Worm (Caenorhabditis elegans) whole organism, young adult: ENCODE data around the gene egl-18.

Experiments
- B0035.1 ChIP-seq: sonication (generic microtip); optimal IDR thresholded peaks from 2 replicates; lab custom pipeline; 2016; ENCODE audit warnings: missing genetic modification characterization, mild to moderate bottlenecking, missing compliant biosample characterization, missing genotype, missing genetic modification reagents
- B0261.1 ChIP-seq: sonication (generic microtip); optimal IDR thresholded peaks from 2 replicates; lab custom pipeline; 2016; ENCODE audit warnings: mild to moderate bottlenecking, missing genetic modification characterization, moderate library complexity, missing compliant biosample characterization
- F10E7.11 ChIP-seq: sonication (generic microtip); optimal IDR thresholded peaks from 2 replicates; lab custom pipeline; 2017; ENCODE audit warnings: mild to moderate bottlenecking, missing genetic modification characterization, moderate library complexity, missing compliant biosample characterization
- F23B12.7 ChIP-seq: sonication (generic microtip); optimal IDR thresholded peaks from 2 replicates; lab custom pipeline; 2017; ENCODE audit warnings: missing genetic modification characterization, mild to moderate bottlenecking, missing compliant biosample characterization, antibody characterized with exemption, moderate library complexity; ENCODE audit not compliant: insufficient read depth
- F39B2.1 ChIP-seq: fragments of 200-800 bp; sonication (Bioruptor generic); IDR thresholded peaks from 2 replicates; pipeline ENCODE4 v1.3.6; 2022; ENCODE audit warnings: missing genetic modification reagents, missing genetic modification characterization, missing compliant biosample characterization
- F49E8.2 ChIP-seq: sonication (generic microtip); optimal IDR thresholded peaks from 3 replicates; lab custom pipeline; 2017; ENCODE audit warnings: missing genetic modification characterization, mild to moderate bottlenecking, missing compliant biosample characterization, antibody characterized with exemption, moderate library complexity; ENCODE audit not compliant: insufficient read depth
- F57A8.1 ChIP-seq: fragments of 200-800 bp; sonication (Bioruptor generic); optimal IDR thresholded peaks from 2 replicates; lab custom pipeline; 2018; ENCODE audit warnings: mild to moderate bottlenecking, missing genetic modification characterization, moderate library complexity, missing compliant biosample characterization
- K11D2.4 ChIP-seq: fragments of 200-800 bp; sonication (Bioruptor generic); IDR thresholded peaks from 2 replicates; pipeline ENCODE4 v1.3.6; 2022; ENCODE audit warnings: missing genetic modification reagents, missing genetic modification characterization, missing compliant biosample characterization
- T26A5.8 ChIP-seq: sonication (generic microtip); optimal IDR thresholded peaks from 2 replicates; lab custom pipeline; 2016; ENCODE audit warnings: missing genetic modification characterization, missing compliant biosample characterization
- akir-1 ChIP-seq: fragments of 200-800 bp; sonication (Bioruptor generic); optimal IDR thresholded peaks from 2 replicates; lab custom pipeline; 2018; ENCODE audit warnings: mild to moderate bottlenecking, missing genetic modification characterization, moderate library complexity, missing compliant biosample characterization
- atf-7 ChIP-seq: sonication (generic microtip); optimal IDR thresholded peaks from 2 replicates; lab custom pipeline; 2017; ENCODE audit warnings: mild to moderate bottlenecking, missing genetic modification characterization, missing compliant biosample characterization
- attf-3 ChIP-seq: fragments of 200-800 bp; sonication (Bioruptor generic); conservative IDR thresholded peaks from 2 replicates; pipeline ENCODE4 v1.3.6; 2022; ENCODE audit warnings: missing genetic modification reagents, missing genetic modification characterization, missing compliant biosample characterization
- bed-1 ChIP-seq: fragments of 200-800 bp; sonication (Bioruptor generic); IDR thresholded peaks from 2 replicates; pipeline ENCODE4 v1.3.6; 2022; ENCODE audit warnings: missing genetic modification reagents, missing genetic modification characterization, missing compliant biosample characterization
- bed-2 ChIP-seq: fragments of 200-800 bp; sonication (Bioruptor generic); IDR thresholded peaks from 2 replicates; pipeline ENCODE4 v1.3.6; 2022; ENCODE audit warnings: missing genetic modification reagents, missing genetic modification characterization, missing compliant biosample characterization
- cebp-2 ChIP-seq: fragments of 200-800 bp; sonication (Bioruptor generic); IDR thresholded peaks from 2 replicates; pipeline ENCODE4 v1.3.6; 2022; ENCODE audit warnings: missing genetic modification characterization, missing compliant biosample characterization
- ceh-100 ChIP-seq: fragments of 200-800 bp; sonication (Bioruptor generic); IDR thresholded peaks from 2 replicates; pipeline ENCODE4 v1.3.6; 2022; ENCODE audit warnings: missing genetic modification reagents, missing genetic modification characterization, missing compliant biosample characterization
- ceh-40 ChIP-seq: fragments of 200-800 bp; sonication (Bioruptor generic); IDR thresholded peaks from 2 replicates; pipeline ENCODE4 v1.3.6; 2022; ENCODE audit warnings: missing genetic modification characterization, missing compliant biosample characterization
- ceh-58 ChIP-seq: fragments of 200-800 bp; sonication (Bioruptor generic); IDR thresholded peaks from 2 replicates; pipeline ENCODE4 v1.3.6; 2022; ENCODE audit warnings: missing genetic modification characterization, missing compliant biosample characterization
- ceh-79 ChIP-seq: sonication (generic microtip); optimal IDR thresholded peaks from 2 replicates; lab custom pipeline; 2017; ENCODE audit warnings: mild to moderate bottlenecking, missing genetic modification characterization, missing compliant biosample characterization
- ceh-91 ChIP-seq: fragments of 200-800 bp; sonication (Bioruptor generic); IDR thresholded peaks from 2 replicates; pipeline ENCODE4 v1.3.6; 2022; ENCODE audit warnings: missing genetic modification reagents, missing genetic modification characterization, missing compliant biosample characterization
- egl-44 ChIP-seq: fragments of 200-800 bp; sonication (Bioruptor generic); IDR thresholded peaks from 2 replicates; pipeline ENCODE4 v1.3.6; 2022; ENCODE audit warnings: missing genetic modification reagents, missing genetic modification characterization, missing compliant biosample characterization
- fkh-3 ChIP-seq: sonication (generic microtip); optimal IDR thresholded peaks from 2 replicates; lab custom pipeline; 2016; ENCODE audit warnings: mild to moderate bottlenecking, missing genetic modification characterization, missing compliant biosample characterization
- hmg-1.2 ChIP-seq: fragments of 200-800 bp; sonication (Bioruptor generic); IDR thresholded peaks from 2 replicates; pipeline ENCODE4 v1.3.6; 2022; ENCODE audit warnings: missing genetic modification reagents, missing genetic modification characterization, missing compliant biosample characterization
- hsf-1 ChIP-seq: fragments of 200-800 bp; sonication (Bioruptor generic); IDR thresholded peaks from 2 replicates; pipeline ENCODE4 v1.3.6; 2022; ENCODE audit warnings: missing genetic modification reagents, missing genetic modification characterization, missing compliant biosample characterization
- let-607 ChIP-seq, 2 experiments: fragments of 200-800 bp in 1 of 2; sonication (Bioruptor generic) in 1 of 2; sonication (generic microtip) in 1 of 2; optimal IDR thresholded peaks; 2 replicates each; lab custom pipeline; 2016 to 2018; ENCODE audit warnings: mild to moderate bottlenecking in 2 of 2, missing compliant biosample characterization in 2 of 2, missing genetic modification characterization in 2 of 2, moderate library complexity in 2 of 2, missing genotype in 1 of 2
- lin-40 ChIP-seq: sonication (generic microtip); optimal IDR thresholded peaks from 2 replicates; lab custom pipeline; 2016; ENCODE audit warnings: missing genetic modification characterization, mild to moderate bottlenecking, missing compliant biosample characterization, missing genotype, missing genetic modification reagents
- lin-54 ChIP-seq: fragments of 200-800 bp; sonication (Bioruptor generic); optimal IDR thresholded peaks from 2 replicates; lab custom pipeline; 2018; ENCODE audit warnings: mild to moderate bottlenecking, missing genetic modification characterization, missing compliant biosample characterization
- lsy-27 ChIP-seq: sonication (generic microtip); optimal IDR thresholded peaks from 2 replicates; lab custom pipeline; 2017; ENCODE audit warnings: missing genetic modification characterization, mild to moderate bottlenecking, missing compliant biosample characterization, antibody characterized with exemption, missing genotype, borderline replicate concordance; ENCODE audit not compliant: insufficient read depth
- madf-10 ChIP-seq: sonication (generic microtip); optimal IDR thresholded peaks from 2 replicates; lab custom pipeline; 2016; ENCODE audit warnings: mild to moderate bottlenecking, missing genetic modification characterization, missing compliant biosample characterization
- madf-8 ChIP-seq: fragments of 200-800 bp; sonication (Bioruptor generic); conservative IDR thresholded peaks from 2 replicates; pipeline ENCODE4 v1.3.6; 2022; ENCODE audit warnings: missing genetic modification reagents, missing genetic modification characterization, missing compliant biosample characterization
- mcd-1 ChIP-seq: fragments of 200-800 bp; sonication (Bioruptor generic); IDR thresholded peaks from 2 replicates; pipeline ENCODE4 v1.3.6; 2022; ENCODE audit warnings: missing genetic modification reagents, missing genetic modification characterization, missing compliant biosample characterization
- mes-4 ChIP-seq: sonication (generic microtip); optimal IDR thresholded peaks from 2 replicates; lab custom pipeline; 2016; ENCODE audit warnings: missing genotype, missing genetic modification characterization, missing compliant biosample characterization
- mxl-1 ChIP-seq: sonication (generic microtip); optimal IDR thresholded peaks from 2 replicates; lab custom pipeline; 2016; ENCODE audit warnings: missing genetic modification characterization, missing compliant biosample characterization
- rcor-1 ChIP-seq: fragments of 200-800 bp; sonication (Bioruptor generic); IDR thresholded peaks from 2 replicates; pipeline ENCODE4 v1.3.6; 2022; ENCODE audit warnings: missing genetic modification reagents, missing genetic modification characterization, missing compliant biosample characterization
- rpc-1 ChIP-seq, 2 experiments: fragments of 150-350 bp in 1 of 2; sonication (generic microtip) in 1 of 2; optimal IDR thresholded peaks; 2 replicates each; lab custom pipeline; 2014 to 2018; ENCODE audit warnings: missing biosample characterization in 1 of 2, missing genetic modification characterization in 1 of 2, missing genetic modification reagents in 1 of 2, missing genotype in 1 of 2
- sea-2 ChIP-seq: fragments of 200-800 bp; sonication (Bioruptor generic); IDR thresholded peaks from 2 replicates; pipeline ENCODE4 v1.3.6; 2022; ENCODE audit warnings: missing genetic modification characterization, missing compliant biosample characterization
- tlf-1 ChIP-seq: fragments of 200-800 bp; sonication (Bioruptor generic); optimal IDR thresholded peaks from 2 replicates; lab custom pipeline; 2018; ENCODE audit warnings: mild to moderate bottlenecking, missing genetic modification characterization, missing compliant biosample characterization
- unc-130 ChIP-seq: sonication (generic microtip); optimal IDR thresholded peaks from 2 replicates; lab custom pipeline; 2016; ENCODE audit warnings: missing genetic modification reagents, missing genetic modification characterization, missing compliant biosample characterization
- xnd-1 ChIP-seq: sonication (generic microtip); optimal IDR thresholded peaks from 2 replicates; lab custom pipeline; 2016; ENCODE audit warnings: missing genotype, missing genetic modification reagents, missing genetic modification characterization, missing compliant biosample characterization
- zfh-2 ChIP-seq: fragments of 200-800 bp; sonication (Bioruptor generic); conservative IDR thresholded peaks from 2 replicates; pipeline ENCODE4 v1.3.6; 2022; ENCODE audit warnings: missing genetic modification reagents, missing genetic modification characterization, missing compliant biosample characterization
- zim-3 ChIP-seq: sonication (generic microtip); optimal IDR thresholded peaks from 2 replicates; lab custom pipeline; 2017; ENCODE audit warnings: mild to moderate bottlenecking, missing genetic modification characterization, moderate library complexity, missing compliant biosample characterization
- ztf-18 ChIP-seq: sonication (generic microtip); optimal IDR thresholded peaks from 2 replicates; lab custom pipeline; 2016; ENCODE audit warnings: missing genotype, mild to moderate bottlenecking, missing genetic modification characterization, missing compliant biosample characterization
- ztf-25 ChIP-seq: fragments of 200-800 bp; sonication (Bioruptor generic); IDR thresholded peaks from 2 replicates; pipeline ENCODE4 v1.3.6; 2022; ENCODE audit warnings: missing genetic modification reagents, missing genetic modification characterization, missing compliant biosample characterization
- ztf-28 ChIP-seq: fragments of 200-800 bp; sonication (Bioruptor generic); IDR thresholded peaks from 2 replicates; pipeline ENCODE4 v1.3.6; 2022; ENCODE audit warnings: missing genetic modification reagents, missing genetic modification characterization, missing compliant biosample characterization

Gene egl-18

ce11 chrIV:1902022-1902421 lies at the start of gene egl-18:
TSS of gene egl-18 (plus strand) at chrIV:1902322.
- TF ChIP-seq fkh-3 (tag; lab: Kevin White, UChicago) (no peak), madf-8 (GFP tag; lab: Robert Waterston, UW) (no peak), B0035.1 (tag; lab: Kevin White, UChicago) (no peak), lsy-27 (no peak), bed-2 (GFP tag; lab: Robert Waterston, UW) (no peak), bed-1 (GFP tag; lab: Robert Waterston, UW) (no peak), T26A5.8 (tag; lab: Kevin White, UChicago) (no peak), rcor-1 (GFP tag; lab: Robert Waterston, UW) (no peak), mxl-1 (tag; lab: Kevin White, UChicago) (no peak), xnd-1 (tag; lab: Kevin White, UChicago) (no peak), mcd-1 (GFP tag; lab: Robert Waterston, UW) (no peak), cebp-2 (GFP tag; lab: Robert Waterston, UW) (no peak), rpc-1 (optimal IDR thresholded peaks at IDR 0.05; lab: Kevin White, UChicago) (no peak), rpc-1 (tag; optimal IDR thresholded peaks at IDR 0.05; lab: Kevin White, UChicago) (no peak), ztf-18 (tag; lab: Kevin White, UChicago) (no peak), unc-130 (GFP tag; lab: Kevin White, UChicago) (no peak), F39B2.1 (GFP tag; lab: Robert Waterston, UW) (no peak), ztf-28 (GFP tag; lab: Robert Waterston, UW) (no peak), let-607 (tag; optimal IDR thresholded peaks at IDR 0.05; lab: Kevin White, UChicago) (no peak)
- TF ChIP-seq, all 124 proteins: peak for 0

- no peak for TF ChIP-seq K11D2.4 (GFP tag; lab: Robert Waterston, UW)
- TF ChIP-seq F23B12.7 (tag; lab: Kevin White, UChicago) = no peak
- TF ChIP-seq ceh-100 (GFP tag; lab: Robert Waterston, UW) = peak; percentile 68
- TF ChIP-seq, all 124 proteins: peak for 1
These were observed 48.1 kb upstream of the egl-18 start for ce11 chrIV:1853934-1854438.

- TF ChIP-seq ceh-58 (GFP tag; lab: Robert Waterston, UW) (no peak), tlf-1 (GFP tag; lab: Kevin White, UChicago) (no peak), lin-54 (GFP tag; lab: Kevin White, UChicago) (no peak), akir-1 (GFP tag; lab: Kevin White, UChicago) (no peak), attf-3 (GFP tag; lab: Robert Waterston, UW) (no peak), F39B2.1 (GFP tag; lab: Robert Waterston, UW) (no peak), F49E8.2 (no peak), madf-10 (peak; percentile 92), ceh-91 (no peak), hsf-1 (GFP tag; lab: Robert Waterston, UW) (no peak), ceh-40 (GFP tag; lab: Robert Waterston, UW) (no peak), F57A8.1 (GFP tag; lab: Kevin White, UChicago) (no peak), zim-3 (tag; lab: Kevin White, UChicago) (no peak), ztf-25 (no peak), ztf-18 (tag; lab: Kevin White, UChicago) (peak; percentile 33), K11D2.4 (GFP tag; lab: Robert Waterston, UW) (no peak; the same call in 1 of the 2 replicates), rpc-1 (optimal IDR thresholded peaks at IDR 0.05; lab: Kevin White, UChicago) (no peak), rpc-1 (tag; optimal IDR thresholded peaks at IDR 0.05; lab: Kevin White, UChicago) (no peak), sea-2 (GFP tag; lab: Robert Waterston, UW) (no peak), ceh-79 (no peak), lin-40 (tag; lab: Kevin White, UChicago) (peak; percentile 65), egl-44 (no peak), zfh-2 (GFP tag; lab: Robert Waterston, UW) (peak; percentile 98), mes-4 (tag; lab: Kevin White, UChicago) (no peak), F10E7.11 (no peak), hmg-1.2 (GFP tag; lab: Robert Waterston, UW) (peak; percentile 55; the same call in 1 of the 2 replicates), atf-7 (peak; percentile 29), B0261.1 (no peak), ztf-28 (GFP tag; lab: Robert Waterston, UW) (no peak)
These were observed 44.3 kb upstream of the egl-18 start for ce11 chrIV:1857866-1858271.
